Fruit fly (Drosophila melanogaster) ovary, adult (tissue): ENCODE measurements around the gene Ilp2.

ENCODE experiments used
- CG17801 ChIP-seq: fragments of 200-800 bp; optimal IDR thresholded peaks from 2 replicates; lab custom pipeline; 2019; ENCODE audit warnings: missing biosample characterization, mild to moderate bottlenecking, missing genetic modification characterization, moderate library complexity; ENCODE audit not compliant: partially characterized antibody

The Ilp2 gene

DNA sequence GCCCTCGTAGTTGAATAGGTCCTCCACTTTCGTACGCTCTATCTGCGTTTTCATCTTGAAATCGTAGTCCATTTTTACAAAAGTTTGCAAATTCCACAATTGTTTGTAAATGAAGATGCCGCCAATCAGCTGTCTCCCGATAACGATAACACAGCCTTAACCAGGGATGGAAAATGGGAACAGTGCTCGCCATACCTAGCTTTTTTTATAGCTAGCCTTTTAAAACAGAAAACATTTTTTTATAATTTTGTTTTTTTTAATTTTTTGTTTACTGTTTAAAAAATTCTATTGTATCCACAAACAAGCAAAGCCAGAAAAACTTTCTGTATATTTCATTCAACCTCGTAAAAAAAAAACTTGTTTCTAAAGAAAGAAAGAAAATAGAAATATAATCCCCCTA, 39.0 kb downstream of the Ilp2 start, which contains the start of gene Cdk8:
Gene Cdk8, minus strand, starts transcription at position 137 of the 400 bp plus-strand sequence.
- peak; percentile 5 for TF ChIP-seq CG17801 (GFP tag; lab: Kevin White, UChicago)

DNA sequence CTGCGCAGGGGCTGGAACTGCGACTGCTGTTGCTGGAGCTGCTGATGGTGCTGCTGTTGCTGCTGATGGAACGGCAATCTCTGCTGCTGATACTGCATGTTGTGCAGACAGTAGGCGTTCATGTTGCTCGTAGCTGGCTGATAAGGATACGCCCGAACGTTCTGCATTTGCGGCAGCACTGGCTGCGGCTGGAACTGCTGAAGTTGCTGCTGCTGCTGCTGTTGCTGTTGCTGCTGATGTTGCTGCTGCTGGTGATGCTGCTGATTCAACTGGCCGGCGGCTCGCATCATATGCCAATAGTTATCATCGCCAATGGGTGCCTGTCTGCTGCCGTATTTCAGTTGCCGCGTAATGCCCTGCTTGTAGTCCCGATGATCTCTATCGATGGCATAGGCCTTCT, 41.2 kb downstream of the Ilp2 start:
- no peak for TF ChIP-seq CG17801 (GFP tag; lab: Kevin White, UChicago)

DNA sequence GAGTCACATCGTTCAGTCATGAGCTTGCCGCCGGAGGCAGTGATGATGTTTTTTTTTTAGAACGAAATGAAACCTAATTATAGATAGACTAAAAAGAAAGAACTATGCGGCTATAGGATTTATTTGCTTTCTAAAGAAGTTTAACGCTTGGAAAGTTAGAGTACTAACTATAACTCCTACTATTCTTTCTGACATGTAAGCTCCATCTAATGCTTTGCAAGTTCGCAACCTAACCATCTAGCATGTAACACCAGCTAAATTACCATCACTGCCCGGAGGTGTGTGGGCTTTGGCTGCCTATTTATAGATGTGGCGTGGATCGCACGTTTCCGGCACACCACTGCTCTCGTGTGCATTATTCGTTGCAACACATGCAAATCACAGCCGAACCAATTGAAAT, 42.5 kb downstream of the Ilp2 start:
- TF ChIP-seq CG17801 (GFP tag; lab: Kevin White, UChicago) = no peak

DNA sequence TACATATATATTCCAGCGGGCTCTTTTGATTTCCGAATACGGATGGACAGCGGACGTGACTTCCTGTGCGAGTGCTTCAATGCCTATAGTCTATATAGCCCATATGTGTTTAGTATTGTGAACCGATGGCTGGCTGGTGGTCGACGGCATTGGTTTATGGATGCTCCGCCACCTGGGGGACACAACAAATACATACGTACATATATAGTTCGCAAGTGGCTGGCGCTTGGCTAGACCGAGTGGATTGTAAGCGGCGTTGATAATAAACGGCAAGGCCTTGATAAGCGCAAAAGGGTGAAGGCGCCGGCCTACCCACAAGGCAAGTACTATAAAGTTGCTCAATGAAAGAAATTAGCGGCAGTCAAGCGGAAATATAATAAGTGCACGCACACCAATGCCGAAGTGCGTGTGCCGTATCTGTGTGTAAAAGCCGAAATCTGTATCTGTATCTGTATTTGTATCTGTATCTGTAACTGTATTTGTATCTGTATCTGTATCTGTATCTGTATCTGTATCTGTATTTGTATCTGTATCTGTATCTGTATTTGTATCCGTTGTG, 46.6 kb downstream of the Ilp2 start:
- TF ChIP-seq CG17801 (GFP tag; lab: Kevin White, UChicago) = no peak

dm6 chr3L:9846577-9847342, 47.3 kb downstream of the Ilp2 start:
- no peak for TF ChIP-seq CG17801 (GFP tag; lab: Kevin White, UChicago)

- TF ChIP-seq CG17801 (GFP tag; lab: Kevin White, UChicago) = no peak
Measured at dm6 chr3L:9847420-9847977, 48.0 kb downstream of the Ilp2 start.

dm6 chr3L:9848744-9849143, 49.2 kb downstream of the Ilp2 start:
- TF ChIP-seq CG17801 (GFP tag; lab: Kevin White, UChicago) = no peak
